Fruit fly (Drosophila melanogaster) whole organism: ENCODE data around the gene CG3679.

Experiments used
- CG8478 ChIP-seq: fragments of >200 bp; optimal IDR thresholded peaks from 2 replicates; lab custom pipeline; 2018; ENCODE audit warnings: inconsistent platforms
- psq ChIP-seq: fragments of >200 bp; optimal IDR thresholded peaks from 2 replicates; lab custom pipeline; 2017
- usp ChIP-seq: fragments of >200 bp; optimal IDR thresholded peaks from 2 replicates; lab custom pipeline; 2017; ENCODE audit warnings: missing biosample characterization, missing genetic modification characterization, mixed read lengths

dm6 chrX:16330659-16331058 is 27.0 kb downstream of the CG3679 start, which contains the start of gene CG9919:
- TF ChIP-seq usp (no peak), psq (lab: Kevin White, UChicago) (no peak), CG8478 (no peak)
